Worm (Caenorhabditis elegans): ENCODE data around the gene Y51H4A.941.
"Not testable (repeated sequence)": the region's sequence is repeated elsewhere in the genome, so short reads cannot be mapped to it uniquely, and the experiment has no call there.

- TF ChIP-seq flt-1 (GFP tag; IDR thresholded peaks at IDR 0.05); ztf-29 (GFP tag; IDR thresholded peaks at IDR 0.05); T22C8.4 (GFP tag; IDR thresholded peaks at IDR 0.05); med-1 (GFP tag; optimal IDR thresholded peaks at IDR 0.05; ENCODE audit: insufficient read depth): not testable (repeated sequence)
Measured at ce11 chrIV:16722616-16723015, 28.1 kb upstream of the Y51H4A.941 start, which contains the start of gene Y51H4A.23.

Measured in whole organism, midembryonic.